Fruit fly (Drosophila melanogaster) whole organism: Measurements from ENCODE around the gene CG15628.

ENCODE experiments used
- Dll ChIP-seq: fragments of >200 bp; optimal IDR thresholded peaks from 2 replicates; lab custom pipeline; 2017
- psq ChIP-seq: fragments of >200 bp; optimal IDR thresholded peaks from 2 replicates; lab custom pipeline; 2017

DNA sequence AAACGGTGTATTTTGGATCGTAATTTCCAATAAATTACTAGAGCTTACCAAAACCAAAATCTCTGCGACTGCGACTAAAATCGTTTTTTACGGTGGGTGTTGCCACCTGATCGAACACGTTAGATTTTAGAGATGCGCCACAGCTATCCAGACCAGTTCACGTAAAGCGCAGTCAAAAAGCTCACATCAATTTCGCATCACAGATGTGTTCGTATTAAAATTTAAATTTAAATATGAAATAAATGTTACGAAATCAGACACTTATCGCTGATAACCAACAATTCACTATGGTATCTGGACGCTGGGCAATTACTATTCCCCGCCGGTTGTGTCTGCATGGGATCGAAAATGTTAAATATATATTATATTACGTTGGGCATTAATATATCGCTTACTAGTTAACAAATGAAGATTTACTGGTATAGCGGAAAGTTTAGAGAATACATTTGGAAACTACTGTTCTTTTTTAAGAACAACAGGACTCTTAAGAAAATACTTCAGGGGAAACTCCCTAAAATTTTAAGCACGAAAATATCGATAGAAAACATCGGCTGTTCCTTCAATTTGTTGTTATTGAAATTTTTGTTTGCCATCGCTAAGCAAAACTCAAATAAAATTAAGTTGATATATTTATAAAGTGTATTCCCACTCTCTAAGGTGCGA lies 25.7 kb downstream of the CG15628 start, which contains the start of the genes mxt and CG11927:
- TF ChIP-seq psq (lab: Kevin White, UChicago) (no peak), Dll (lab: Kevin White, UChicago) (no peak)
